Fruit fly (Drosophila melanogaster): ENCODE measurements around the gene topi.

The topi gene

dm6 chr3R:9774147-9774546, 774 bp upstream of the topi start, which contains the start of gene Whamy:
Whamy (minus strand) TSS chr3R:9774419.
- no peak for TF ChIP-seq h (optimal IDR thresholded peaks at IDR 0.05)
- TF ChIP-seq psq (optimal IDR thresholded peaks at IDR 0.05) = no peak
- no peak for TF ChIP-seq insv (optimal IDR thresholded peaks at IDR 0.05)

- TF ChIP-seq ttk (optimal IDR thresholded peaks at IDR 0.05) (no peak), insv (optimal IDR thresholded peaks at IDR 0.05) (no peak), Sin3A (optimal IDR thresholded peaks at IDR 0.05) (no peak), psq (optimal IDR thresholded peaks at IDR 0.05) (no peak), h (optimal IDR thresholded peaks at IDR 0.05) (no peak), Myc (optimal IDR thresholded peaks at IDR 0.05) (no peak)
Measured at dm6 chr3R:9777941-9778360, 3.0 kb downstream of the topi start, which contains the start of gene RpS29. RpS29 (plus strand) TSS chr3R:9778042.

dm6 chr3R:9779764-9780163, 4.8 kb downstream of the topi start, which contains the start of gene CG12947:
CG12947 (plus strand) TSS chr3R:9780064.
- TF ChIP-seq Myc (optimal IDR thresholded peaks at IDR 0.05) (no peak), h (optimal IDR thresholded peaks at IDR 0.05) (no peak), insv (optimal IDR thresholded peaks at IDR 0.05) (no peak), Sin3A (optimal IDR thresholded peaks at IDR 0.05) (no peak), ttk (optimal IDR thresholded peaks at IDR 0.05) (no peak), psq (optimal IDR thresholded peaks at IDR 0.05) (no peak)

- no peak for TF ChIP-seq Myc (optimal IDR thresholded peaks at IDR 0.05)
- no peak for TF ChIP-seq Sin3A (optimal IDR thresholded peaks at IDR 0.05)
- TF ChIP-seq h (optimal IDR thresholded peaks at IDR 0.05) = no peak
- no peak for TF ChIP-seq ttk (optimal IDR thresholded peaks at IDR 0.05)
- no peak for TF ChIP-seq insv (optimal IDR thresholded peaks at IDR 0.05)
- no peak for TF ChIP-seq psq (optimal IDR thresholded peaks at IDR 0.05)
Measured at dm6 chr3R:9783240-9783917, 8.5 kb downstream of the topi start.

dm6 chr3R:9784341-9785062, 9.6 kb downstream of the topi start, which contains the start of the genes MtnA and CG8500:
MtnA (minus strand) TSS chr3R:9784370.
CG8500 (plus strand) TSS chr3R:9784653.
- TF ChIP-seq insv (optimal IDR thresholded peaks at IDR 0.05) = no peak
- no peak for TF ChIP-seq Myc (optimal IDR thresholded peaks at IDR 0.05)
- no peak for TF ChIP-seq Sin3A (optimal IDR thresholded peaks at IDR 0.05)
- TF ChIP-seq ttk (optimal IDR thresholded peaks at IDR 0.05) = no peak
- TF ChIP-seq psq (optimal IDR thresholded peaks at IDR 0.05) = no peak
- TF ChIP-seq h (optimal IDR thresholded peaks at IDR 0.05) = no peak

- TF ChIP-seq ttk (optimal IDR thresholded peaks at IDR 0.05) (no peak), Sin3A (optimal IDR thresholded peaks at IDR 0.05) (no peak), insv (optimal IDR thresholded peaks at IDR 0.05) (no peak), psq (optimal IDR thresholded peaks at IDR 0.05) (no peak), Myc (optimal IDR thresholded peaks at IDR 0.05) (no peak), h (optimal IDR thresholded peaks at IDR 0.05) (no peak)
Measured at dm6 chr3R:9791177-9791806, 16.4 kb downstream of the topi start, which contains the start of the genes CG12945 and CG8507. CG12945 (minus strand) TSS chr3R:9791221. CG8507 (plus strand) TSS chr3R:9791483.

- TF ChIP-seq psq (optimal IDR thresholded peaks at IDR 0.05) (no peak), ttk (optimal IDR thresholded peaks at IDR 0.05) (no peak), h (optimal IDR thresholded peaks at IDR 0.05) (no peak), Myc (optimal IDR thresholded peaks at IDR 0.05) (no peak), insv (optimal IDR thresholded peaks at IDR 0.05) (no peak), Sin3A (optimal IDR thresholded peaks at IDR 0.05) (no peak)
Measured at dm6 chr3R:9793018-9793417, 18.1 kb downstream of the topi start, which contains the start of gene CG8516. CG8516 (plus strand) TSS chr3R:9793295.

dm6 chr3R:9800644-9801330, 25.9 kb downstream of the topi start, which contains the start of the genes CG9467 and CG8526:
CG9467 (minus strand) TSS chr3R:9801026.
CG8526 (plus strand) TSS chr3R:9801280.
- TF ChIP-seq Myc (optimal IDR thresholded peaks at IDR 0.05) = no peak

- TF ChIP-seq h (optimal IDR thresholded peaks at IDR 0.05) (no peak), Sin3A (optimal IDR thresholded peaks at IDR 0.05) (no peak), Myc (optimal IDR thresholded peaks at IDR 0.05) (no peak)
Measured at dm6 chr3R:9808946-9809545, 34.1 kb downstream of the topi start, which contains the start of gene FBXO11. FBXO11 (minus strand) TSS chr3R:9809368.

- TF ChIP-seq Myc (optimal IDR thresholded peaks at IDR 0.05) (no peak), ttk (optimal IDR thresholded peaks at IDR 0.05) (no peak), insv (optimal IDR thresholded peaks at IDR 0.05) (no peak), psq (optimal IDR thresholded peaks at IDR 0.05) (no peak), Sin3A (optimal IDR thresholded peaks at IDR 0.05) (no peak), h (optimal IDR thresholded peaks at IDR 0.05) (no peak)
Measured at dm6 chr3R:9812447-9812846, 37.5 kb downstream of the topi start, which contains the start of gene CG8534. CG8534 (plus strand) TSS chr3R:9812747.

dm6 chr3R:9813861-9814260, 38.9 kb downstream of the topi start, which contains the start of gene eloF:
eloF (plus strand) TSS chr3R:9814161.
- TF ChIP-seq Sin3A (optimal IDR thresholded peaks at IDR 0.05) (no peak), ttk (optimal IDR thresholded peaks at IDR 0.05) (no peak), h (optimal IDR thresholded peaks at IDR 0.05) (no peak), psq (optimal IDR thresholded peaks at IDR 0.05) (no peak), Myc (optimal IDR thresholded peaks at IDR 0.05) (no peak), insv (optimal IDR thresholded peaks at IDR 0.05) (no peak)

Data from Kc167 (cell line).